Worm (Caenorhabditis elegans): ENCODE data around the gene enee-1.

The enee-1 gene

DNA sequence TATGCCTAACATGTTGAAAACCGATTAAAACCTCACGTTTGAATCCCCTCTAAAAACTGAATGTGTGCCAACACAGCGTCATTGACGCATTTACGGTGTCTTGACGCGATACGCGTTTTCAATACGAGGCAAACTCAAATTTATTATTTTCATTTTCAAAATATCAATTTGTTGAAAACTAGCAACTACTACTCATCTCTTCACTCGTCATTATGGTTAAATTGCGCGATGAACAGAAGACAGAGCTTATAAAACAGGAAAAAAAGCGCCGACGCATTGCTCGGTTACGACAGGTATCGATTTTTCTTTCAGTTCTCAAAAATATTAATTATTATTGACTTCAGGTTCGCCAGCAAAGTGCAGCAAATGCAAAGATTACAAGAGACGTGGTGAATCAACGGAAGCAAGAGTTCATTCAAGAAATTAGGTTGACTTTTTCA is at the start of gene enee-1:
enee-1 (plus strand) TSS at position 108 of the 440 bp plus-strand sequence.
- TF ChIP-seq ztf-28 (GFP tag; IDR thresholded peaks at IDR 0.05): no peak
- no peak for TF ChIP-seq cebp-1 (GFP tag; IDR thresholded peaks at IDR 0.05)
- TF ChIP-seq cebp-1 (tag; optimal IDR thresholded peaks at IDR 0.05): peak; percentile 60
- peak; percentile 74 for TF ChIP-seq dpl-1 (GFP tag; optimal IDR thresholded peaks at IDR 0.05)
- TF ChIP-seq ceh-100 (GFP tag; IDR thresholded peaks at IDR 0.05): no peak
- TF ChIP-seq snpc-4 (GFP tag; optimal IDR thresholded peaks at IDR 0.05): no peak
- peak in 3 of 4 experiments; percentile 17 to 40 (median 24) for TF ChIP-seq snpc-4 (tag; optimal IDR thresholded peaks at IDR 0.05)
- peak; percentile 17; the same call in 1 of the 2 replicates for TF ChIP-seq lir-1 (GFP tag; conservative IDR thresholded peaks at IDR 0.05)
- TF ChIP-seq mcd-1 (GFP tag; IDR thresholded peaks at IDR 0.05): peak; percentile 81
- TF ChIP-seq B0035.1 (tag; optimal IDR thresholded peaks at IDR 0.05): no peak
- peak; percentile 46 for TF ChIP-seq D2030.7 (GFP tag; IDR thresholded peaks at IDR 0.05)
- peak; percentile 57 for TF ChIP-seq efl-1 (GFP tag; optimal IDR thresholded peaks at IDR 0.05)
- no peak for TF ChIP-seq let-526 (GFP tag; IDR thresholded peaks at IDR 0.05)
- TF ChIP-seq bed-1 (GFP tag; IDR thresholded peaks at IDR 0.05): no peak
- TF ChIP-seq nfya-2 (GFP tag; IDR thresholded peaks at IDR 0.05): no peak
- 0 out of 2 replicates have a peak, but pooled peaks have one; percentile 37 for TF ChIP-seq B0336.3 (GFP tag; IDR thresholded peaks at IDR 0.05)
- peak; percentile 61; the same call in 1 of the 2 replicates for TF ChIP-seq Y53G8AR.9 (GFP tag; conservative IDR thresholded peaks at IDR 0.05)
- no peak for TF ChIP-seq lsl-1 (GFP tag; optimal IDR thresholded peaks at IDR 0.05)
- TF ChIP-seq nfyb-1 (GFP tag; IDR thresholded peaks at IDR 0.05): peak; percentile 56; the same call in 1 of the 2 replicates
- TF ChIP-seq zfh-2 (GFP tag; conservative IDR thresholded peaks at IDR 0.05): no peak
- no peak for TF ChIP-seq nhr-27 (tag; optimal IDR thresholded peaks at IDR 0.05)
- no peak for TF ChIP-seq Y53F4B.3 (GFP tag; IDR thresholded peaks at IDR 0.05)
- TF ChIP-seq F23B12.7 (tag; optimal IDR thresholded peaks at IDR 0.05; ENCODE audit: insufficient read depth): no peak
- TF ChIP-seq repo-1 (tag; optimal IDR thresholded peaks at IDR 0.05): peak; percentile 53
- no peak for TF ChIP-seq attf-6 (GFP tag; IDR thresholded peaks at IDR 0.05)
- peak; percentile 56 for TF ChIP-seq C06A6.2 (GFP tag; conservative IDR thresholded peaks at IDR 0.05)
- TF ChIP-seq mel-28 (tag; optimal IDR thresholded peaks at IDR 0.05; ENCODE audit: borderline replicate concordance): no peak
- no peak for TF ChIP-seq ccch-3 (GFP tag; optimal IDR thresholded peaks at IDR 0.05)
- TF ChIP-seq lsy-27 (tag; optimal IDR thresholded peaks at IDR 0.05; ENCODE audit: borderline replicate concordance, insufficient read depth): no peak
- no peak for TF ChIP-seq F57A8.1 (GFP tag; optimal IDR thresholded peaks at IDR 0.05)
- peak in 1 of 2 experiments; percentile 15 for TF ChIP-seq let-607 (tag; optimal IDR thresholded peaks at IDR 0.05)
- no peak for TF ChIP-seq F10E7.11 (tag; optimal IDR thresholded peaks at IDR 0.05)
- TF ChIP-seq atf-7 (tag; optimal IDR thresholded peaks at IDR 0.05): peak; percentile 19
- peak; percentile 94 for TF ChIP-seq ztf-18 (tag; optimal IDR thresholded peaks at IDR 0.05)
- no peak for TF ChIP-seq unc-62 (GFP tag; optimal IDR thresholded peaks at IDR 0.05)
- peak; percentile 39 for TF ChIP-seq K12H6.12 (tag; optimal IDR thresholded peaks at IDR 0.05)
- no peak for TF ChIP-seq snpc-1.1 (tag; optimal IDR thresholded peaks at IDR 0.05; ENCODE audit: insufficient read depth)
- no peak for TF ChIP-seq sdz-38 (tag; optimal IDR thresholded peaks at IDR 0.05)
- TF ChIP-seq dox-1 (GFP tag; IDR thresholded peaks at IDR 0.05): peak; percentile 64; the same call in 1 of the 2 replicates
- no peak for TF ChIP-seq somi-1 (GFP tag; optimal IDR thresholded peaks at IDR 0.05)
- peak; percentile 52; the same call in 1 of the 2 replicates for TF ChIP-seq rcor-1 (GFP tag; IDR thresholded peaks at IDR 0.05)
- TF ChIP-seq B0261.1 (tag; optimal IDR thresholded peaks at IDR 0.05): no peak
- TF ChIP-seq chd-7 (tag; optimal IDR thresholded peaks at IDR 0.05): no peak
- TF ChIP-seq hmg-20 (GFP tag; IDR thresholded peaks at IDR 0.05): 0 out of 2 replicates have a peak, but pooled peaks have one; percentile 36
- no peak for TF ChIP-seq ztf-25 (GFP tag; IDR thresholded peaks at IDR 0.05)
- no peak for TF ChIP-seq athp-1 (tag; optimal IDR thresholded peaks at IDR 0.05)
- TF ChIP-seq madf-3 (GFP tag; IDR thresholded peaks at IDR 0.05): peak; percentile 68; the same call in 1 of the 2 replicates
- peak; percentile 82 for TF ChIP-seq lin-40 (tag; optimal IDR thresholded peaks at IDR 0.05)

Data from whole organism, young adult.